Worm (Caenorhabditis elegans): Measurements from ENCODE around the gene R05A10.3.

ce11 chrIV:14215777-14216176, 39.5 kb upstream of the R05A10.3 start:
- TF ChIP-seq pha-4 (tag; optimal IDR thresholded peaks at IDR 0.05) (no peak), snpc-4 (tag; optimal IDR thresholded peaks at IDR 0.05) (no peak), lsy-2 (tag; optimal IDR thresholded peaks at IDR 0.05) (no peak), unc-39 (tag; optimal IDR thresholded peaks at IDR 0.05) (no peak), unc-62 (GFP tag; optimal IDR thresholded peaks at IDR 0.05) (no peak), tbx-8 (GFP tag; optimal IDR thresholded peaks at IDR 0.05) (no peak), blmp-1 (tag; optimal IDR thresholded peaks at IDR 0.05) (no peak), elt-3 (tag; optimal IDR thresholded peaks at IDR 0.05) (no peak), nhr-76 (tag; optimal IDR thresholded peaks at IDR 0.05) (no peak), ces-1 (GFP tag; optimal IDR thresholded peaks at IDR 0.05) (no peak), nhr-237 (tag; optimal IDR thresholded peaks at IDR 0.05) (no peak), zip-8 (tag; optimal IDR thresholded peaks at IDR 0.05) (no peak), nhr-28 (tag; optimal IDR thresholded peaks at IDR 0.05) (no peak), mep-1 (tag; optimal IDR thresholded peaks at IDR 0.05) (no peak)
